Fruit fly (Drosophila melanogaster) whole organism, embryonic: ENCODE results near the gene Dbp21E2.
A peak's percentile ranks its signal among the peaks of the same experiment; 100 is the strongest.

ENCODE experiments used
- Adf1 ChIP-seq: fragments of 200-800 bp; sonication (Bioruptor generic); IDR thresholded peaks from 2 replicates; pipeline ENCODE4 v1.3.6; 2022; ENCODE audit warnings: missing biosample characterization, missing genetic modification characterization
- Awh ChIP-seq: fragments of 200-800 bp; sonication (Bioruptor generic); IDR thresholded peaks from 2 replicates; pipeline ENCODE4, ENCODE4 v1.3.6; 2022; ENCODE audit warnings: missing biosample characterization, missing genetic modification characterization
- Bgb ChIP-seq: fragments of 200-800 bp; sonication (Bioruptor generic); IDR thresholded peaks from 2 replicates; pipeline ENCODE4 v1.3.6; 2022; ENCODE audit warnings: missing biosample characterization, missing genetic modification characterization; ENCODE audit not compliant: partially characterized antibody
- Bteb2 ChIP-seq: fragments of 200-800 bp; sonication (Bioruptor generic); optimal IDR thresholded peaks from 2 replicates; lab custom pipeline; 2016; ENCODE audit warnings: missing biosample characterization, missing genetic modification characterization
- CG10979 ChIP-seq: fragments of 200-800 bp; sonication (Bioruptor generic); optimal IDR thresholded peaks from 2 replicates; lab custom pipeline; 2018; ENCODE audit warnings: missing biosample characterization, mild to moderate bottlenecking, missing genetic modification characterization, moderate library complexity
- CG12071 ChIP-seq: fragments of 200-800 bp; sonication (Bioruptor generic); optimal IDR thresholded peaks from 3 replicates; lab custom pipeline; 2018; ENCODE audit warnings: missing biosample characterization, mild to moderate bottlenecking, missing genetic modification characterization
- CG13775 ChIP-seq: fragments of 200-800 bp; sonication (Bioruptor generic); optimal IDR thresholded peaks from 3 replicates; lab custom pipeline; 2017; ENCODE audit warnings: missing biosample characterization, mild to moderate bottlenecking, missing genetic modification characterization
- CG14014 ChIP-seq: fragments of 200-800 bp; sonication (Bioruptor generic); IDR thresholded peaks from 2 replicates; pipeline ENCODE4 v1.3.6; 2022; ENCODE audit warnings: missing biosample characterization, missing genetic modification characterization
- CG17186 ChIP-seq: fragments of 200-800 bp; sonication (Bioruptor generic); optimal IDR thresholded peaks from 3 replicates; lab custom pipeline; 2017; ENCODE audit warnings: missing biosample characterization, missing genetic modification reagents, missing genetic modification characterization
- CG17912 ChIP-seq: fragments of 200-800 bp; sonication (Bioruptor generic); optimal IDR thresholded peaks from 2 replicates; lab custom pipeline; 2018; ENCODE audit warnings: missing biosample characterization, mild to moderate bottlenecking, missing genetic modification characterization
- CG32772 ChIP-seq: fragments of 200-800 bp; sonication (Bioruptor generic); IDR thresholded peaks from 2 replicates; pipeline ENCODE4 v1.3.6; 2022; ENCODE audit warnings: missing biosample characterization, missing genetic modification characterization
- CG34224 ChIP-seq: fragments of 200-800 bp; sonication (Bioruptor generic); IDR thresholded peaks from 3 replicates; pipeline ENCODE4 v1.3.6; 2022; ENCODE audit warnings: missing biosample characterization, missing genetic modification characterization; ENCODE audit not compliant: partially characterized antibody
- CG4424 ChIP-seq: fragments of 200-800 bp; sonication (Bioruptor generic); optimal IDR thresholded peaks from 3 replicates; lab custom pipeline; 2016; ENCODE audit warnings: missing biosample characterization, missing genetic modification characterization
- CG6254 ChIP-seq: fragments of 200-800 bp; sonication (Bioruptor generic); optimal IDR thresholded peaks from 3 replicates; lab custom pipeline; 2017; ENCODE audit warnings: mild to moderate bottlenecking, missing biosample characterization, missing genetic modification reagents, missing genetic modification characterization
- CG6272 ChIP-seq: fragments of 200-800 bp; sonication (Bioruptor generic); IDR thresholded peaks from 2 replicates; pipeline ENCODE4 v1.3.6; 2022; ENCODE audit warnings: missing biosample characterization, missing genetic modification characterization
- CG7357 ChIP-seq: fragments of 200-800 bp; sonication (Bioruptor generic); IDR thresholded peaks from 3 replicates; pipeline ENCODE4 v1.3.6; 2022; ENCODE audit warnings: missing biosample characterization, missing genetic modification characterization
- CG8290 ChIP-seq, 3 experiments: fragments of 200-800 bp; sonication (Bioruptor generic); optimal IDR thresholded peaks; 2 replicates each; lab custom pipeline; 2016 to 2019; ENCODE audit warnings: missing biosample characterization in 3 of 3, missing genetic modification characterization in 3 of 3, mild to moderate bottlenecking in 2 of 3, moderate library complexity in 1 of 3
- CG8944 ChIP-seq: fragments of 200-800 bp; sonication (Bioruptor generic); optimal IDR thresholded peaks from 3 replicates; lab custom pipeline; 2016; ENCODE audit warnings: missing biosample characterization, missing genetic modification characterization
- CkIIα-i1 ChIP-seq: fragments of 200-800 bp; sonication (Bioruptor generic); IDR thresholded peaks from 2 replicates; pipeline ENCODE4 v1.3.6; 2022; ENCODE audit warnings: missing biosample characterization, missing genetic modification characterization
- Deaf1 ChIP-seq: fragments of 200-800 bp; optimal IDR thresholded peaks from 3 replicates; lab custom pipeline; 2019; ENCODE audit warnings: missing biosample characterization, mild to moderate bottlenecking, missing genetic modification characterization, moderate library complexity
- Dip3 ChIP-seq: fragments of 200-800 bp; sonication (Bioruptor generic); optimal IDR thresholded peaks from 3 replicates; lab custom pipeline; 2016; ENCODE audit warnings: missing biosample characterization, missing genetic modification characterization
- Fer3 ChIP-seq: fragments of 200-800 bp; sonication (Bioruptor generic); optimal IDR thresholded peaks from 2 replicates; lab custom pipeline; 2018; ENCODE audit warnings: missing biosample characterization, mild to moderate bottlenecking, missing genetic modification characterization, moderate library complexity
- H2.0 ChIP-seq: fragments of 200-800 bp; sonication (Bioruptor generic); IDR thresholded peaks from 2 replicates; pipeline ENCODE4 v1.3.6; 2022; ENCODE audit warnings: missing biosample characterization, missing genetic modification characterization
- Hmr ChIP-seq: fragments of 200-800 bp; sonication (Bioruptor generic); optimal IDR thresholded peaks from 3 replicates; lab custom pipeline; 2017; ENCODE audit warnings: mild to moderate bottlenecking, missing biosample characterization, missing genetic modification reagents, missing genetic modification characterization
- Hr39 ChIP-seq: fragments of >200 bp; optimal IDR thresholded peaks from 2 replicates; lab custom pipeline; 2017
- Jarid2 ChIP-seq: fragments of 200-800 bp; sonication (Bioruptor generic); optimal IDR thresholded peaks from 3 replicates; lab custom pipeline; 2017; ENCODE audit warnings: mild to moderate bottlenecking, missing biosample characterization, missing genetic modification reagents, missing genetic modification characterization
- Oaz ChIP-seq: fragments of 200-800 bp; sonication (Bioruptor generic); IDR thresholded peaks from 2 replicates; pipeline ENCODE4 v1.3.6; 2022; ENCODE audit warnings: missing biosample characterization, missing genetic modification characterization
- Pdp1 ChIP-seq, 2 experiments: fragments of 200-800 bp; sonication (Bioruptor generic); optimal IDR thresholded peaks; 3 replicates each; lab custom pipeline; 2016; ENCODE audit warnings: missing biosample characterization in 2 of 2, missing genetic modification characterization in 2 of 2, mild to moderate bottlenecking in 1 of 2, moderate library complexity in 1 of 2
- Spps ChIP-seq: fragments of 200-800 bp; sonication (Bioruptor generic); optimal IDR thresholded peaks from 2 replicates; lab custom pipeline; 2018; ENCODE audit warnings: missing biosample characterization, mild to moderate bottlenecking, missing genetic modification characterization
- Stat92E ChIP-seq, 3 experiments: fragments of >200 bp in 2 of 3; fragments of 200-800 bp in 1 of 3; sonication (Bioruptor generic) in 1 of 3; optimal IDR thresholded peaks; 2 replicates each; lab custom pipeline; 2017 to 2019; ENCODE audit warnings: missing biosample characterization in 3 of 3, missing genetic modification characterization in 3 of 3, mild to moderate bottlenecking in 1 of 3, moderate library complexity in 1 of 3
- bigmax ChIP-seq: fragments of 200-800 bp; sonication (Bioruptor generic); optimal IDR thresholded peaks from 2 replicates; lab custom pipeline; 2018; ENCODE audit warnings: missing biosample characterization, mild to moderate bottlenecking, missing genetic modification characterization
- corto ChIP-seq: fragments of 200-800 bp; sonication (Bioruptor generic); optimal IDR thresholded peaks from 2 replicates; lab custom pipeline; 2016; ENCODE audit warnings: missing biosample characterization, mild to moderate bottlenecking, missing genetic modification characterization, moderate library complexity
- crol ChIP-seq: fragments of 200-800 bp; sonication (Bioruptor generic); IDR thresholded peaks from 2 replicates; pipeline ENCODE4 v1.3.6; 2022; ENCODE audit warnings: missing biosample characterization, missing genetic modification characterization
- cwo ChIP-seq: fragments of 200-800 bp; sonication (Bioruptor generic); optimal IDR thresholded peaks from 3 replicates; lab custom pipeline; 2017; ENCODE audit warnings: missing biosample characterization, missing genetic modification characterization, mild to moderate bottlenecking, moderate library complexity, missing genetic modification reagents
- dati ChIP-seq: fragments of 200-800 bp; sonication (Bioruptor generic); IDR thresholded peaks from 2 replicates; pipeline ENCODE4 v1.3.6; 2022; ENCODE audit warnings: missing biosample characterization, missing genetic modification characterization
- dysf ChIP-seq: fragments of 200-800 bp; sonication (Bioruptor generic); IDR thresholded peaks from 3 replicates; pipeline ENCODE4 v1.3.6; 2022; ENCODE audit warnings: missing biosample characterization, missing genetic modification characterization
- fd3F ChIP-seq: fragments of 200-800 bp; sonication (Bioruptor generic); optimal IDR thresholded peaks from 2 replicates; lab custom pipeline; 2018; ENCODE audit warnings: missing biosample characterization, mild to moderate bottlenecking, missing genetic modification characterization, moderate library complexity
- fru ChIP-seq: fragments of >200 bp; optimal IDR thresholded peaks from 2 replicates; lab custom pipeline; 2017
- ftz-f1 ChIP-seq: fragments of 200-800 bp; sonication (Bioruptor generic); optimal IDR thresholded peaks from 2 replicates; lab custom pipeline; 2016; ENCODE audit warnings: missing biosample characterization, missing genetic modification characterization
- ken ChIP-seq: fragments of 200-800 bp; sonication (Bioruptor generic); IDR thresholded peaks from 3 replicates; pipeline ENCODE4 v1.3.6; 2022; ENCODE audit warnings: missing biosample characterization, missing genetic modification characterization
- knrl ChIP-seq: fragments of 200-800 bp; sonication (Bioruptor generic); IDR thresholded peaks from 3 replicates; pipeline ENCODE4 v1.3.6; 2022; ENCODE audit warnings: missing biosample characterization, missing genetic modification characterization; ENCODE audit not compliant: partially characterized antibody
- lab ChIP-seq: fragments of 200-800 bp; sonication (Bioruptor generic); optimal IDR thresholded peaks from 3 replicates; lab custom pipeline; 2017; ENCODE audit warnings: missing biosample characterization, missing genetic modification characterization, mild to moderate bottlenecking, moderate library complexity, missing genetic modification reagents
- odd ChIP-seq: fragments of 200-800 bp; sonication (Bioruptor generic); optimal IDR thresholded peaks from 2 replicates; lab custom pipeline; 2017; ENCODE audit warnings: missing biosample characterization, mild to moderate bottlenecking, missing genetic modification characterization
- otp ChIP-seq: fragments of 200-800 bp; sonication (Bioruptor generic); IDR thresholded peaks from 3 replicates; pipeline ENCODE4, ENCODE4 v1.3.6; 2022; ENCODE audit warnings: missing biosample characterization, missing genetic modification characterization
- peb ChIP-seq: fragments of 200-800 bp; sonication (Bioruptor generic); IDR thresholded peaks from 2 replicates; pipeline ENCODE4 v1.3.6; 2022; ENCODE audit warnings: missing biosample characterization, missing genetic modification characterization
- pzg ChIP-seq: fragments of 200-800 bp; sonication (Bioruptor generic); optimal IDR thresholded peaks from 3 replicates; lab custom pipeline; 2018; ENCODE audit warnings: missing biosample characterization, mild to moderate bottlenecking, missing genetic modification characterization, moderate library complexity
- scrt ChIP-seq: fragments of 200-800 bp; sonication (Bioruptor generic); optimal IDR thresholded peaks from 2 replicates; lab custom pipeline; 2018; ENCODE audit warnings: missing biosample characterization, mild to moderate bottlenecking, missing genetic modification characterization, moderate library complexity
- slp2 ChIP-seq: fragments of 200-800 bp; sonication (Bioruptor generic); optimal IDR thresholded peaks from 2 replicates; lab custom pipeline; 2016; ENCODE audit warnings: missing biosample characterization, missing genetic modification characterization
- sob ChIP-seq: fragments of 200-800 bp; sonication (Bioruptor generic); IDR thresholded peaks from 2 replicates; pipeline ENCODE4 v1.3.6; 2022; ENCODE audit warnings: missing biosample characterization, missing genetic modification characterization
- sug ChIP-seq: fragments of 200-800 bp; optimal IDR thresholded peaks from 2 replicates; lab custom pipeline; 2019; ENCODE audit warnings: missing biosample characterization, mild to moderate bottlenecking, missing genetic modification characterization, moderate library complexity
- tgo ChIP-seq: fragments of 200-800 bp; sonication (Bioruptor generic); IDR thresholded peaks from 3 replicates; pipeline ENCODE4 v1.3.6; 2022; ENCODE audit warnings: missing biosample characterization, missing genetic modification characterization
- usp ChIP-seq: fragments of >200 bp; optimal IDR thresholded peaks from 2 replicates; lab custom pipeline; 2017; ENCODE audit warnings: missing biosample characterization, missing genetic modification characterization

Gene Dbp21E2

DNA sequence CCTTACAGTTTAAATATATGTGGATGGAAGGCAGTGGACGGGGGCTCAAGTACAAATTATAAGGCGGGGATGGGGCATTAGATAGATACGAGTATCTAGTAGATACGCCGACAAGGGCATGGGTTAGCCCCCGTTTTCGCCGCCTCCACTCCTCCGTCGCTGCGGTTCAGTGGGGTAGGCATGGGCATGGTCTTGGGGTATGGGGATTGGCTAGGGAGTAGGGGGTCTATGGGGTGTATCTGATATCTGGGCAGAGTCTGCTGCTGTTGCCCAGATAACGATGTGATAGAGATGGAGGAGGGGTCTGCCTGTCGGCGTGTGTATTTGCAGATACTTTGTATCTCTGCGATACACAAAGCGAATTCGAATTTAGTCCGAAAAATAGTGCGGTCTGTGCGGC is 21.4 kb upstream of the Dbp21E2 start (continued):
- no peak for TF ChIP-seq Jarid2 (GFP tag; lab: Kevin White, UChicago)
- TF ChIP-seq odd (GFP tag; lab: Kevin White, UChicago) = no peak
- TF ChIP-seq CG13775 (GFP tag; lab: Kevin White, UChicago) = no peak
- TF ChIP-seq CG4424 = no peak
- TF ChIP-seq Fer3 (tag; lab: Kevin White, UChicago) = no peak
- no peak for TF ChIP-seq fd3F (GFP tag; lab: Kevin White, UChicago)
- no peak for TF ChIP-seq CG32772 (GFP tag; lab: Robert Waterston, UW)
- no peak for TF ChIP-seq corto
- no peak for TF ChIP-seq dysf (GFP tag; lab: Robert Waterston, UW)
- peak; percentile 41; the same call in 1 of the 2 replicates for TF ChIP-seq sob
- TF ChIP-seq ftz-f1 (GFP tag; lab: Kevin White, UChicago) = peak; percentile 30
- no peak for TF ChIP-seq CG14014 (GFP tag; lab: Robert Waterston, UW)
- no peak for TF ChIP-seq Dip3 (GFP tag; lab: Kevin White, UChicago)
- TF ChIP-seq peb = no peak
- no peak for TF ChIP-seq H2.0
- TF ChIP-seq otp = 0 out of 3 replicates have a peak, but pooled peaks have one; percentile 4
- TF ChIP-seq Hmr (GFP tag; lab: Kevin White, UChicago) = no peak
- TF ChIP-seq CG12071 = no peak
- TF ChIP-seq sug (tag; lab: Kevin White, UChicago) = peak; percentile 55
- TF ChIP-seq scrt = no peak
- no peak for TF ChIP-seq tgo (GFP tag; lab: Robert Waterston, UW)
- TF ChIP-seq CG8290 (GFP tag; optimal IDR thresholded peaks at IDR 0.05; lab: Kevin White, UChicago) = no peak
- peak in 1 of 2 experiments; percentile 9 for TF ChIP-seq CG8290 (tag; optimal IDR thresholded peaks at IDR 0.05; lab: Kevin White, UChicago)
- no peak for TF ChIP-seq Pdp1 (GFP tag; optimal IDR thresholded peaks at IDR 0.05; lab: Kevin White, UChicago)
- TF ChIP-seq fru = no peak
- TF ChIP-seq CG7357 = no peak
- peak; percentile 30; the same call in 1 of the 2 replicates for TF ChIP-seq Adf1 (GFP tag; lab: Robert Waterston, UW)
- peak; percentile 43 for TF ChIP-seq lab
- no peak for TF ChIP-seq Awh (GFP tag; lab: Robert Waterston, UW)
- no peak for TF ChIP-seq knrl (GFP tag; lab: Robert Waterston, UW)
- no peak for TF ChIP-seq Deaf1 (tag; lab: Kevin White, UChicago)
- TF ChIP-seq usp = no peak
- no peak for TF ChIP-seq CG10979 (tag; lab: Kevin White, UChicago)
- TF ChIP-seq CG8944 = no peak
- TF ChIP-seq Bgb (GFP tag; lab: Robert Waterston, UW) = no peak
- no peak for TF ChIP-seq Oaz (GFP tag; lab: Robert Waterston, UW)
- TF ChIP-seq dati = no peak
- TF ChIP-seq slp2 (GFP tag; lab: Kevin White, UChicago) = no peak
- TF ChIP-seq CG17186 (GFP tag; lab: Kevin White, UChicago) = no peak
- TF ChIP-seq CG6254 (GFP tag; lab: Kevin White, UChicago) = no peak
- no peak for TF ChIP-seq cwo (GFP tag; lab: Kevin White, UChicago)
- no peak for TF ChIP-seq CG34224 (GFP tag; lab: Robert Waterston, UW)
- TF ChIP-seq Bteb2 (GFP tag; lab: Kevin White, UChicago) = no peak
- no peak for TF ChIP-seq bigmax (GFP tag; lab: Kevin White, UChicago)
- no peak for TF ChIP-seq Hr39 (lab: Kevin White, UChicago)
- no peak for TF ChIP-seq CkIIα-i1 (GFP tag; lab: Robert Waterston, UW)
- TF ChIP-seq Spps (tag; lab: Kevin White, UChicago) = no peak
- TF ChIP-seq CG6272 (GFP tag; lab: Robert Waterston, UW) = no peak
- TF ChIP-seq pzg (GFP tag; lab: Kevin White, UChicago) = no peak
- no peak for TF ChIP-seq Stat92E (GFP tag; optimal IDR thresholded peaks at IDR 0.05; lab: Kevin White, UChicago)
- TF ChIP-seq CG17912 = no peak
- TF ChIP-seq ken (GFP tag; lab: Robert Waterston, UW) = no peak
- peak; percentile 72 for TF ChIP-seq crol (GFP tag; lab: Robert Waterston, UW)
